Fruit fly (Drosophila melanogaster): ENCODE data around the gene 5-HT2B.

- TF ChIP-seq CG31627 (GFP tag; optimal IDR thresholded peaks at IDR 0.05) = no peak
- TF ChIP-seq Hr39 (GFP tag; optimal IDR thresholded peaks at IDR 0.05) = no peak
- no peak for TF ChIP-seq CG7368 (GFP tag; optimal IDR thresholded peaks at IDR 0.05)
- TF ChIP-seq CG11762 (GFP tag; optimal IDR thresholded peaks at IDR 0.05; ENCODE audit: insufficient read depth) = no peak
- no peak for TF ChIP-seq CG8319 (GFP tag; optimal IDR thresholded peaks at IDR 0.05)
- no peak for TF ChIP-seq CG10631 (GFP tag; optimal IDR thresholded peaks at IDR 0.05)
- no peak for TF ChIP-seq ss (GFP tag; optimal IDR thresholded peaks at IDR 0.05)
- no peak for TF ChIP-seq fkh (GFP tag; optimal IDR thresholded peaks at IDR 0.05)
- no peak for TF ChIP-seq Blimp-1 (GFP tag; optimal IDR thresholded peaks at IDR 0.05)
- no peak for TF ChIP-seq CG11294 (GFP tag; IDR thresholded peaks at IDR 0.05)
- no peak for TF ChIP-seq dac (GFP tag; optimal IDR thresholded peaks at IDR 0.05)
- TF ChIP-seq CG6808 (GFP tag; optimal IDR thresholded peaks at IDR 0.05) = no peak
Measured at dm6 chr3R:8596161-8596560, 18.2 kb downstream of the 5-HT2B start.

Data from whole organism, prepupa.